Fruit fly (Drosophila melanogaster) whole organism, larva: ENCODE data around the gene GCC185.

Experiments used
- noc ChIP-seq: fragments of 200-800 bp; sonication (Bioruptor generic); optimal IDR thresholded peaks from 3 replicates; lab custom pipeline; 2019; ENCODE audit warnings: missing biosample characterization, mild to moderate bottlenecking, missing genetic modification characterization, moderate library complexity

GCC185 gene

dm6 chr3R:11982547-11982946 is 28.0 kb upstream of the GCC185 start:
- no peak for TF ChIP-seq noc (tag; lab: Kevin White, UChicago)

- TF ChIP-seq noc (tag; lab: Kevin White, UChicago): no peak
These were observed 26.1 kb upstream of the GCC185 start, which contains the start of gene CG3397 for dm6 chr3R:11984441-11984840. Gene CG3397, minus strand, starts transcription at chr3R:11984541.

- no peak for TF ChIP-seq noc (tag; lab: Kevin White, UChicago)
These were observed 25.7 kb upstream of the GCC185 start for dm6 chr3R:11984862-11985261.

dm6 chr3R:11989206-11989605 is 21.4 kb upstream of the GCC185 start:
- TF ChIP-seq noc (tag; lab: Kevin White, UChicago): no peak

- no peak for TF ChIP-seq noc (tag; lab: Kevin White, UChicago)
These were observed 20.6 kb upstream of the GCC185 start for dm6 chr3R:11989996-11990395.

- TF ChIP-seq noc (tag; lab: Kevin White, UChicago): no peak
These were observed 18.9 kb upstream of the GCC185 start for dm6 chr3R:11991538-11992164.

dm6 chr3R:11992934-11993670 is 17.5 kb upstream of the GCC185 start, which contains the start of gene mfas:
Gene mfas, minus strand, starts transcription at chr3R:11993315.
- TF ChIP-seq noc (tag; lab: Kevin White, UChicago): no peak

dm6 chr3R:11998130-11998529 is 12.4 kb upstream of the GCC185 start:
- TF ChIP-seq noc (tag; lab: Kevin White, UChicago): no peak

dm6 chr3R:11999074-11999473 is 11.5 kb upstream of the GCC185 start, which contains the start of gene Ect3:
Gene Ect3, plus strand, starts transcription at chr3R:11999278.
- TF ChIP-seq noc (tag; lab: Kevin White, UChicago): no peak

- TF ChIP-seq noc (tag; lab: Kevin White, UChicago): no peak
These were observed 5.2 kb upstream of the GCC185 start, which contains the start of gene Tk for dm6 chr3R:12005417-12005816. Gene Tk, minus strand, starts transcription at chr3R:12005473.

dm6 chr3R:12006417-12006816 is 4.2 kb upstream of the GCC185 start:
- no peak for TF ChIP-seq noc (tag; lab: Kevin White, UChicago)

dm6 chr3R:12016828-12017280 is 6.3 kb downstream of the GCC185 start, which contains the start of the genes DCAF12 and Spt3:
Gene DCAF12, minus strand, starts transcription at chr3R:12017031.
Gene Spt3, plus strand, starts transcription at chr3R:12017156.
- no peak for TF ChIP-seq noc (tag; lab: Kevin White, UChicago)

- no peak for TF ChIP-seq noc (tag; lab: Kevin White, UChicago)
These were observed 10.4 kb downstream of the GCC185 start for dm6 chr3R:12020987-12021386.

dm6 chr3R:12031657-12032056 is 21.1 kb downstream of the GCC185 start, which contains the start of the genes CG31358, CG42504 and CG42505:
Gene CG31358, minus strand, starts transcription at chr3R:12031757.
Gene CG42504, minus strand, starts transcription at chr3R:12031757.
Gene CG42505, minus strand, starts transcription at chr3R:12031757.
- TF ChIP-seq noc (tag; lab: Kevin White, UChicago): no peak

- TF ChIP-seq noc (tag; lab: Kevin White, UChicago): no peak
These were observed 22.3 kb downstream of the GCC185 start, which contains the start of gene ssp5 for dm6 chr3R:12032842-12033241. Gene ssp5, plus strand, starts transcription at chr3R:12033142.

- no peak for TF ChIP-seq noc (tag; lab: Kevin White, UChicago)
These were observed 29.7 kb downstream of the GCC185 start, which contains the start of gene CG14736 for dm6 chr3R:12040228-12040627. Gene CG14736, plus strand, starts transcription at chr3R:12040528.
